Fruit fly (Drosophila melanogaster) S2 (cell line): Measurements from ENCODE around the gene CG18048.

Experiments
- CG8478 ChIP-seq: fragments of >200 bp; optimal IDR thresholded peaks from 2 replicates; lab custom pipeline; 2018
- CTCF ChIP-seq, 2 experiments: fragments of >200 bp; optimal IDR thresholded peaks; 2 replicates each; lab custom pipeline; 2018

DNA sequence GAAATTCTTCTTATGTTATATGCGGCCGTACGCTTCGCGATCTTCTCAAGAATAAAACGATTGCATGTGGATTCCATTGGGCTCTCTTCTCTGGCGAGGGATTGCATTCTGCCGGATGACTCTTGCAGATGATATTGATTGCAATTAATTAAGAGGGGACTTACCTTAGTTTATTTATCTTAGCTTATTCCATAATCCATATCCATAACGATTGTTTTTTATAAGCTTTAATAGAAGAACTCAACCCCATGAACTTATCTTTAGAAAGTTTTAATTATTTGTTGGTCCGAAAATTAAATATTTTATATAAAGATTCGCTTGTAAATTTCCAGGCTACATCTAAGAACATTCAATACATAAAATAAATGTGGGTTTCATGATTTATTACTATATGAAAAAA is 30.0 kb downstream of the CG18048 start, which contains the start of gene CRAT:
- TF ChIP-seq CG8478 (lab: Kevin White, UChicago): no peak
- TF ChIP-seq CTCF (optimal IDR thresholded peaks at IDR 0.05; lab: Kevin White, UChicago): no peak
